Worm (Caenorhabditis elegans): ENCODE results near the gene plx-1.

The plx-1 gene

ce11 chrIV:935725-936124 lies 23.6 kb upstream of the plx-1 start, which contains the start of gene F58H7.1:
TSS of gene F58H7.1 (minus strand) at chrIV:935825.
- no peak for TF ChIP-seq blmp-1 (tag; optimal IDR thresholded peaks at IDR 0.05)
- TF ChIP-seq unc-120 (tag; optimal IDR thresholded peaks at IDR 0.05; ENCODE audit: poor library complexity, severe bottlenecking), result no peak
- no peak for TF ChIP-seq unc-39 (tag; optimal IDR thresholded peaks at IDR 0.05)
- no peak for TF ChIP-seq ham-2 (GFP tag; optimal IDR thresholded peaks at IDR 0.05)
- no peak for TF ChIP-seq nhr-76 (tag; optimal IDR thresholded peaks at IDR 0.05)
- no peak for TF ChIP-seq lin-13 (tag; optimal IDR thresholded peaks at IDR 0.05)
- TF ChIP-seq mls-2 (tag; optimal IDR thresholded peaks at IDR 0.05), result no peak
- no peak for TF ChIP-seq nhr-28 (tag; optimal IDR thresholded peaks at IDR 0.05)

DNA sequence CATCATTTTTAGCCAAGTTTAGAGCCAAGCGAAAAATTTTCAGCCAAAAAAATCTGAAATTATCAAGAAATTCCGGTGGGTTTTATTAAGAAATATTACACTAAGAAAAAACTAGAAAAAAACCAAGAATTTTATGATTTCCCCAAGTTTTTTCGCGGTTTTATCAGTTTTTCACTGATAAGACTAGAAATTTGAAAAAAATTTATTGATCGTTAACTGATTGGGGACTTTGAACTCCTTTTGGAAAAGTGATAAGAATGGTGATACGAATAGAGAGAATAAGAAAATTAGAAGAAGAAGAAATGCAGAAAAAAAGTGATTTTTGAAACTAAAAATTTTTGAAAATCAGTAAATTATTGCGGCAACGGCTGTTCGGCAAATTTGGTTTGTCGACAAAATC lies 13.7 kb upstream of the plx-1 start, which contains the start of gene faah-3:
Gene faah-3, minus strand, starts transcription at position 53 of the 400 bp plus-strand sequence.
- no peak for TF ChIP-seq unc-62 (GFP tag; optimal IDR thresholded peaks at IDR 0.05)
- no peak for TF ChIP-seq sem-2 (GFP tag; optimal IDR thresholded peaks at IDR 0.05)
- TF ChIP-seq M03D4.4 (tag; optimal IDR thresholded peaks at IDR 0.05), result no peak

DNA sequence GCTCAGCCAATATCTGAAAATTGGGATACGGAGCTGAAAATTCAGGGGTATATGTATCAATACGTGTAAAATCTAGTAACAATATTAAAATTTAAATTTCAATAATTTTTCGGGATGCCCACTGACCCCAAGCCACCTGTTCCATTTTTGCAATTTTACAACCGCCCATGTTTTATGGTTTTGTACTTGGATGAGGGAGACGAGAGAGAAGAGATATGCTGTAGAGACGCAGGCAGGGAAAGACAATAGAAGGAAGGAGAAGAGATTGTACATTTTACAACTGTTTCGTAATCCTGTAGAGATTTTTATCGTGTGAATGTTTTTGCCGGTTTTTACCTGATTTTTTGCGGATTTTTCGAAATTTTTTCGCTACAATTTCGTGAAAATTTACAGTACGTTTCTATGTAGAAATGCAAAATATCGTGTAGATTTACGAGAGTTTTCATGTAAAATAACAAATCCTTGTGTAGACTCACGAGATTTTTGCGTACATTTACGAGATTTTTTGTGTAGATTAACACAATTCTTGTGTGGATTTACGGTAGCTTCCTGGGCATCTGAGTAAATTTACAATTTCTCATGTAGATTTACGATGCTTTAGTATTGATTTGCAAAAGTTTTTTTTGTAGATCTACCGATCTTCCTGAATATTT lies 9.3 kb upstream of the plx-1 start:
- no peak for TF ChIP-seq ces-1 (GFP tag; optimal IDR thresholded peaks at IDR 0.05)
- no peak for TF ChIP-seq nhr-76 (tag; optimal IDR thresholded peaks at IDR 0.05)
- TF ChIP-seq lin-13 (tag; optimal IDR thresholded peaks at IDR 0.05), result no peak
- no peak for TF ChIP-seq pha-4 (tag; optimal IDR thresholded peaks at IDR 0.05)
- peak; percentile 4 for TF ChIP-seq elt-1 (tag; optimal IDR thresholded peaks at IDR 0.05; ENCODE audit: borderline replicate concordance, insufficient read depth)

DNA sequence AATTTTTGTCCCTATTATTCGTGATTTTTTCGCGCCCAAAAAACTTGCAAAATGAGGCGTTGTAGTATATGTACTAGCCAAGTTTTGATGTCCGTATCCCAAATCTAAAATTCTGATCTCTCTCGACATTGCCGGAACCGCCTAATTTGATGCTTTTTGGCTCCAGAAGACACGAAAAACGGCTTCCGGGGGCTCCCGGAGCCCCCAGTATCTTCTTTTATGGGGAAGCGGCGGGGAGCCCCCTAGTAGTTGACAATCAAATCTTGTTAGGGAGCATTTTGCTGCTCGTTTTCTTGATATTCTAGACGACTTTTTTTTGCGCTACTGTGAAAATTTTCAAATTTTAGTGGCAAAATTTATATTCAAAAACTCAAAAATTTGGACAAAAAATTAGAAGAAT lies 7.8 kb upstream of the plx-1 start:
- no peak for TF ChIP-seq lsy-2 (tag; optimal IDR thresholded peaks at IDR 0.05)
- no peak for TF ChIP-seq lin-32 (GFP tag; optimal IDR thresholded peaks at IDR 0.05)
- TF ChIP-seq sptf-1 (tag; optimal IDR thresholded peaks at IDR 0.05), result no peak
- peak; percentile 50 for TF ChIP-seq ces-1 (GFP tag; optimal IDR thresholded peaks at IDR 0.05)
- no peak for TF ChIP-seq nhr-237 (tag; optimal IDR thresholded peaks at IDR 0.05)
- TF ChIP-seq M03D4.4 (tag; optimal IDR thresholded peaks at IDR 0.05), result no peak
- no peak for TF ChIP-seq ztf-11 (tag; optimal IDR thresholded peaks at IDR 0.05)

DNA sequence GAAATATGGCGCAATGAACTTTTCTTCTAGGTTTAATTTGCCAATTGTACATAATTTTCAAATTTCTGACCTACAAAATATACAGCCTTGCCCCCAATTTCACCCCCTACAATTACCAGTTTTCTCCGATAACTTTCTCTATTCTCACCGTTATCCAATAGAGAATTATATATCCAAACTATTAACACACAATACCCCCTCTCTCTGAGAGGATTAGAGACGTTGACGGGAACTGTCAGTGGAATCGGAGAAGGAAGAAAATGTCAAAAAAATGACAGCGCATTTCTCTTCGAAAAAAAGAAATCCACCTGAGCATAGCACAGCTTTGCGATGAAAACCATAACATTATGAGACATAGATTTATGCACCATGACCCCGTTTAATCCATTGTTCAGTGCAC lies 6.2 kb upstream of the plx-1 start:
- TF ChIP-seq blmp-1 (tag; optimal IDR thresholded peaks at IDR 0.05) (peak; percentile 51), nhr-28 (tag; optimal IDR thresholded peaks at IDR 0.05) (no peak)

DNA sequence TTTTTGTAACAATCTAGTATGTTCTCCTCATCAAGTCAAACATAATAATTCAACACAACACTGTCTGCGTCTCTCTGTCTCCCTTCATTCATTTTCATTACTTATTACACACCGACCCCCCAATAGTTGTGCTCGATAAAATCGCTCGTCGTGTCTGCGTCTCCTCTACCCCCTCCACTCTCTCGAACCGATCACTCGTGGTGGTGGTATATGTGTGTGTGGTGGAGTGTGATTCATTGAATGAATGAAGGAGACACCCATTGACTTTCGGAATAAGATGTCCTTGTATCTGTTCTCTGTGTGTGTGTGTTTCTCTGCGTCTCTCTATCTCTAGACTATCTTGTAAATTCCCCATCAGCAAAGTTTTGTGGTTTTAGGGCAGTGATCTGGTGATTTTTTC lies 1.5 kb upstream of the plx-1 start:
- no peak for TF ChIP-seq M03D4.4 (tag; optimal IDR thresholded peaks at IDR 0.05)
- peak; percentile 9 for TF ChIP-seq lin-13 (tag; optimal IDR thresholded peaks at IDR 0.05)
- no peak for TF ChIP-seq blmp-1 (tag; optimal IDR thresholded peaks at IDR 0.05)
- peak; percentile 80 for TF ChIP-seq unc-120 (tag; optimal IDR thresholded peaks at IDR 0.05; ENCODE audit: poor library complexity, severe bottlenecking)
- TF ChIP-seq nhr-237 (tag; optimal IDR thresholded peaks at IDR 0.05), result no peak
- TF ChIP-seq ceh-83 (GFP tag; optimal IDR thresholded peaks at IDR 0.05), result no peak
- no peak for TF ChIP-seq nhr-28 (tag; optimal IDR thresholded peaks at IDR 0.05)
- TF ChIP-seq ceh-43 (GFP tag; optimal IDR thresholded peaks at IDR 0.05), result no peak
- TF ChIP-seq zip-8 (tag; optimal IDR thresholded peaks at IDR 0.05), result no peak
- peak; percentile 49 for TF ChIP-seq mls-2 (tag; optimal IDR thresholded peaks at IDR 0.05)
- TF ChIP-seq ham-2 (GFP tag; optimal IDR thresholded peaks at IDR 0.05), result no peak
- TF ChIP-seq drap-1 (GFP tag; optimal IDR thresholded peaks at IDR 0.05), result peak; percentile 33
- TF ChIP-seq elt-3 (tag; optimal IDR thresholded peaks at IDR 0.05), result no peak
- peak; percentile 34 for TF ChIP-seq hlh-1 (tag; optimal IDR thresholded peaks at IDR 0.05)
- peak; percentile 18 for TF ChIP-seq mep-1 (tag; optimal IDR thresholded peaks at IDR 0.05)
- TF ChIP-seq pha-4 (tag; optimal IDR thresholded peaks at IDR 0.05), result no peak
- TF ChIP-seq cnd-1 (tag; optimal IDR thresholded peaks at IDR 0.05), result no peak
- peak; percentile 59 for TF ChIP-seq ceh-39 (tag; optimal IDR thresholded peaks at IDR 0.05)
- no peak for TF ChIP-seq ces-1 (GFP tag; optimal IDR thresholded peaks at IDR 0.05)
- no peak for TF ChIP-seq nhr-12 (tag; optimal IDR thresholded peaks at IDR 0.05)
- peak; percentile 22 for TF ChIP-seq elt-1 (tag; optimal IDR thresholded peaks at IDR 0.05; ENCODE audit: borderline replicate concordance, insufficient read depth)
- peak; percentile 81 for TF ChIP-seq unc-62 (GFP tag; optimal IDR thresholded peaks at IDR 0.05)
- TF ChIP-seq lsy-2 (tag; optimal IDR thresholded peaks at IDR 0.05), result no peak

Measured in whole organism, mixed stage, embryonic.